Fruit fly (Drosophila melanogaster) whole organism, wandering third instar larva: ENCODE data around the gene CG12316.

Experiments
- CG9705 ChIP-seq: fragments of 200-800 bp; sonication (Bioruptor generic); optimal IDR thresholded peaks from 2 replicates; lab custom pipeline; 2018; ENCODE audit warnings: missing biosample characterization, mild to moderate bottlenecking, missing genetic modification characterization
- CrebA ChIP-seq: fragments of 200-800 bp; sonication (Bioruptor generic); optimal IDR thresholded peaks from 2 replicates; lab custom pipeline; 2016; ENCODE audit warnings: missing biosample characterization, mild to moderate bottlenecking, missing genetic modification characterization, borderline replicate concordance
- Dfd ChIP-seq: fragments of >200 bp; optimal IDR thresholded peaks from 2 replicates; lab custom pipeline; 2017; ENCODE audit warnings: missing biosample characterization, missing genetic modification characterization
- Dif ChIP-seq: fragments of 200-275, 200-300 bp; sonication (Bioruptor generic); optimal IDR thresholded peaks from 2 replicates; lab custom pipeline; 2018; ENCODE audit warnings: missing biosample characterization, missing genetic modification characterization; ENCODE audit not compliant: partially characterized antibody
- HLH106 ChIP-seq: fragments of 200-800 bp; optimal IDR thresholded peaks from 3 replicates; lab custom pipeline; 2019; ENCODE audit warnings: missing biosample characterization, mild to moderate bottlenecking, missing genetic modification characterization, moderate library complexity
- Myc ChIP-seq: fragments of >200 bp; optimal IDR thresholded peaks from 2 replicates; lab custom pipeline; 2017
- br ChIP-seq: fragments of 200-800 bp; sonication (Bioruptor generic); optimal IDR thresholded peaks from 2 replicates; lab custom pipeline; 2016; ENCODE audit warnings: missing biosample characterization, missing genetic modification characterization
- dl ChIP-seq, 2 experiments: fragments of 175-275, 200-275 bp in 1 of 2; fragments of 200-275 bp in 1 of 2; sonication (Bioruptor generic); optimal IDR thresholded peaks; lab custom pipeline; 2018; ENCODE audit warnings: mild to moderate bottlenecking in 2 of 2, missing biosample characterization in 2 of 2, missing genetic modification characterization in 2 of 2, moderate library complexity in 2 of 2; ENCODE audit not compliant: partially characterized antibody in 2 of 2, insufficient read depth in 1 of 2
- dsf ChIP-seq: sonication (Bioruptor generic); optimal IDR thresholded peaks from 2 replicates; lab custom pipeline; 2016; ENCODE audit warnings: missing biosample characterization, missing genetic modification characterization, borderline replicate concordance
- fru ChIP-seq: fragments of 200-800 bp; sonication (Bioruptor generic); optimal IDR thresholded peaks from 3 replicates; lab custom pipeline; 2016; ENCODE audit warnings: missing biosample characterization, mild to moderate bottlenecking, missing genetic modification characterization
- jim ChIP-seq: fragments of 175-275, 200-325 bp; sonication (Bioruptor generic); optimal IDR thresholded peaks from 2 replicates; lab custom pipeline; 2016; ENCODE audit warnings: missing biosample characterization, mild to moderate bottlenecking, missing genetic modification characterization
- lola ChIP-seq: fragments of >200 bp; optimal IDR thresholded peaks from 2 replicates; lab custom pipeline; 2017; ENCODE audit warnings: missing biosample characterization, missing genetic modification characterization
- woc ChIP-seq: sonication (Bioruptor generic); optimal IDR thresholded peaks from 2 replicates; lab custom pipeline; 2016; ENCODE audit warnings: missing biosample characterization, mild to moderate bottlenecking, missing genetic modification characterization

DNA sequence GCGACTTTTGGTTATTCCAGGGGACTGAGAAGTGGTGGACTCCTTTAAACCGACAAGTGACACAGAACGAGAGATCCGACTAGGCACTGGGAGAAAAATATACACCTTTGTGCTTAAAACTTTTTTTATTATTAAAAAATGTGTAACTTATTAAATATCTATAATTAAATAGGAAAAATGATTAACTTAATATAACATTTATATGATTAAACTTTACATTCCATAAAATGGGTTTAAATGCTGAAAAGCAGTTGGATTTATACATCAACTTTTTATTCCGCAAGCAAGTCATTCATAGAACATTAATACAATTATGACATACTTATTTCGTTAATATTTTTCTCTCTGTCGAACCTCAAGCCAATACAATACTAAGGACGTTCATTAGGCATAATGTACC lies 37.4 kb upstream of the CG12316 start:
- no peak for TF ChIP-seq woc (GFP tag; lab: Kevin White, UChicago)
- TF ChIP-seq jim (GFP tag; lab: Kevin White, UChicago), result no peak
- no peak for TF ChIP-seq Dif (GFP tag; lab: Kevin White, UChicago)
- TF ChIP-seq CG9705 (GFP tag; lab: Kevin White, UChicago), result no peak
- TF ChIP-seq dsf, result no peak
- peak; percentile 65 for TF ChIP-seq HLH106 (tag; lab: Kevin White, UChicago)
- no peak for TF ChIP-seq Myc (lab: Kevin White, UChicago)
- TF ChIP-seq dl (GFP tag; optimal IDR thresholded peaks at IDR 0.05; lab: Kevin White, UChicago; ENCODE audit: insufficient read depth in 1 of 2, partially characterized antibody in 2 of 2), result no peak
- no peak for TF ChIP-seq Dfd
- TF ChIP-seq fru, result peak; percentile 47
- no peak for TF ChIP-seq lola
- TF ChIP-seq CrebA (GFP tag; lab: Kevin White, UChicago), result no peak
- no peak for TF ChIP-seq br (GFP tag; lab: Kevin White, UChicago)
